Worm (Caenorhabditis elegans) whole organism, midembryonic: ENCODE data around the gene mspn-1.

Experiments used
- T22C8.4 ChIP-seq: fragments of 200-800 bp; sonication (Bioruptor generic); IDR thresholded peaks from 2 replicates; pipeline ENCODE4 v1.3.6; 2022; ENCODE audit warnings: missing genetic modification characterization, missing compliant biosample characterization
- cog-1 ChIP-seq: sonication (generic microtip); optimal IDR thresholded peaks from 2 replicates; lab custom pipeline; 2016; ENCODE audit warnings: missing genetic modification characterization, missing compliant biosample characterization
- flt-1 ChIP-seq: fragments of 200-800 bp; sonication (Bioruptor generic); IDR thresholded peaks from 2 replicates; pipeline ENCODE4 v1.3.6; 2022; ENCODE audit warnings: missing genetic modification characterization, missing compliant biosample characterization
- klf-2 ChIP-seq: fragments of 200-800 bp; sonication (Bioruptor generic); conservative IDR thresholded peaks from 2 replicates; pipeline ENCODE4 v1.3.6; 2022; ENCODE audit warnings: missing genetic modification reagents, missing genetic modification characterization, missing compliant biosample characterization
- med-1 ChIP-seq: sonication (generic microtip); optimal IDR thresholded peaks from 2 replicates; lab custom pipeline; 2017; ENCODE audit warnings: missing genetic modification characterization, mild to moderate bottlenecking, missing compliant biosample characterization, antibody characterized with exemption, missing genetic modification reagents; ENCODE audit not compliant: insufficient read depth
- ref-1 ChIP-seq: fragments of 200-800 bp; sonication (Bioruptor generic); conservative IDR thresholded peaks from 2 replicates; pipeline ENCODE4 v1.3.6; 2022; ENCODE audit warnings: missing genetic modification reagents, missing genetic modification characterization, missing compliant biosample characterization
- tab-1 ChIP-seq: fragments of 200-800 bp; sonication (Bioruptor generic); IDR thresholded peaks from 2 replicates; pipeline ENCODE4 v1.3.6; 2022; ENCODE audit warnings: missing genetic modification characterization, missing compliant biosample characterization
- ztf-23 ChIP-seq: fragments of 200-800 bp; sonication (Bioruptor generic); IDR thresholded peaks from 2 replicates; pipeline ENCODE4 v1.3.6; 2022; ENCODE audit warnings: missing genetic modification reagents, missing genetic modification characterization, missing compliant biosample characterization
- ztf-29 ChIP-seq: fragments of 200-800 bp; sonication (Bioruptor generic); IDR thresholded peaks from 2 replicates; pipeline ENCODE4 v1.3.6; 2022; ENCODE audit warnings: missing genetic modification reagents, missing genetic modification characterization, missing compliant biosample characterization

The mspn-1 gene

DNA sequence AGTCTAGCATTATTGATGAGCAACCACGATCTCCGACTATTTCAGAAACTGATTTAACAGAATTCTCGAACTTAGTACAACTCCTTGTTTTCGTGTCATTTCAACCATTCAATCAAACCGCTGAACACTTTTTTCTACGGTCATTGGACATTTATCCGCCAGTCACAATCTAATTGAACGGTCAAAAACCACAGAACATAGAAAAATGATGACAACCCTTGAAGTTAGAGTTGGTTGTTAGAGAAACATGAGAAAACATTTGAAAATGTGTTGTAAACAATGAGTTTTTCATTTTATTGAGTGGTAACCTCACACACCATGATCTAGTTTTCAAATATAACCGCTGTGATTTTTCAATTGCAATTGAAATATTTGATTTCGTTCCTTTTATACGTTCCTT is 33.3 kb upstream of the mspn-1 start:
- TF ChIP-seq ref-1 = no peak
- TF ChIP-seq ztf-23 = no peak
- TF ChIP-seq flt-1 (GFP tag; lab: Robert Waterston, UW) = no peak
- TF ChIP-seq cog-1 = no peak
- TF ChIP-seq med-1 = no peak
- TF ChIP-seq klf-2 (GFP tag; lab: Robert Waterston, UW) = no peak
- no peak for TF ChIP-seq tab-1
- no peak for TF ChIP-seq T22C8.4

DNA sequence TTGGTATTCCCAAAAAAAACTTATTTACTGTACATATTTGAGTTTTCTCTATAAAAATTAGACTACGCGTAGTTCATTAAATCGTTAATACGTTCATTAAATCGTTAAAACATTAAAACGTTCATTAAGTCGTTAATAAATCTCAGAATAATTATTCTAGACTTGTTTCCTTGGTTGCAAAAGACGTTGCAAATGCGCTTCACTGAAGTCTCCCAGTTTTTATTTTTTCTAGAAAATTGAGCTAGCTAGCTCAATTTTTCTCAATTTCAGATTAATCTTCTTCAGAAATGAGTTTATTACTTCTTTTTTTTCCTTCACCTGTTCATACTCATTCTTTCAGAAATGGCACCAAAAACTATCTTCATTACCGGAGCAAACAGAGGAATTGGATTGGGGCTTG is 32.9 kb upstream of the mspn-1 start:
- TF ChIP-seq ztf-23 = no peak
- no peak for TF ChIP-seq ref-1
- no peak for TF ChIP-seq T22C8.4
- no peak for TF ChIP-seq flt-1 (GFP tag; lab: Robert Waterston, UW)
- TF ChIP-seq cog-1 = no peak
- TF ChIP-seq tab-1 = no peak
- no peak for TF ChIP-seq ztf-29
- TF ChIP-seq med-1 = no peak
- TF ChIP-seq klf-2 (GFP tag; lab: Robert Waterston, UW) = no peak

DNA sequence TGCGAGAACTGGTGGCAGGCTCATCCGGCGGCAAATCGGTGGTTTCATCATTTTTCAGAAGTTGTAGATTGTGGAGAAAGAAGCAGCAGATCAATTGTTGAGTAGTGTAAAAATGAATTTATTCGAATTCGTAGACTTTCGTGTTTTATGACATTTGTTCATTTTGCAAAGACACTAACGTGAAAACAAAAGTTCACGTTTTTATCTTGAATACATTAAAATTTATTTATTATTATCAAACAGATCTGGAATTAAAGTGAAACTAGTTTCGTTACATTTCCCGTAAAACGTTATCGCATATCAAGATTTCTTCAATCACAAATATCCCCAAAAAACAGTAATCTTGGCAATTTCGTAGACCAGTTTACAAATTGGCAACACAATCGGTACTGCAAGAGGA is 30.9 kb upstream of the mspn-1 start, which contains the start of gene T14G10.8:
TSS of gene T14G10.8 (minus strand) at position 101 of the 400 bp plus-strand sequence.
- TF ChIP-seq flt-1 (GFP tag; lab: Robert Waterston, UW) = no peak
- no peak for TF ChIP-seq tab-1
- no peak for TF ChIP-seq ztf-29
- TF ChIP-seq klf-2 (GFP tag; lab: Robert Waterston, UW) = no peak
- TF ChIP-seq med-1 = no peak
- TF ChIP-seq ztf-23 = no peak
- TF ChIP-seq cog-1 = no peak

DNA sequence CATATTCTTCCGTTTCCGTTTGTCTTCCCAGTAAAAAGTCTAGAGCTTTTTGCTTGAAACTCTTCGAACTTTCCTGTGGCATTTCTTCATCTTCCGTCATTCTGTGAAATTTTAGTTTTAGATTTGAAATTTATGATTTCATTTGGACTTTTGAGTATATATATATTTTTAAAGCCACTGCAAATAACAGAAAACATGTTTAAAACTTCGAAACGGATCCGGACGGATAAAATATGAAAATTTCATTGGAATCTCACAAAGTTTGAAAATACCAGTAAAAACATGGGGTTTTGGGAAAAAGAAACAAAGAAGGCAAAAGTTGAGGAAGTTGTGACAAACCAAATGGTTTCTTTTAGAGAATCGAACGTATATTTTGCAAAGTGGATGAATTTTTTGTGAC is 28.8 kb upstream of the mspn-1 start, which contains the start of gene pigs-1:
TSS of gene pigs-1 (minus strand) at position 101 of the 400 bp plus-strand sequence.
- no peak for TF ChIP-seq klf-2 (GFP tag; lab: Robert Waterston, UW)

DNA sequence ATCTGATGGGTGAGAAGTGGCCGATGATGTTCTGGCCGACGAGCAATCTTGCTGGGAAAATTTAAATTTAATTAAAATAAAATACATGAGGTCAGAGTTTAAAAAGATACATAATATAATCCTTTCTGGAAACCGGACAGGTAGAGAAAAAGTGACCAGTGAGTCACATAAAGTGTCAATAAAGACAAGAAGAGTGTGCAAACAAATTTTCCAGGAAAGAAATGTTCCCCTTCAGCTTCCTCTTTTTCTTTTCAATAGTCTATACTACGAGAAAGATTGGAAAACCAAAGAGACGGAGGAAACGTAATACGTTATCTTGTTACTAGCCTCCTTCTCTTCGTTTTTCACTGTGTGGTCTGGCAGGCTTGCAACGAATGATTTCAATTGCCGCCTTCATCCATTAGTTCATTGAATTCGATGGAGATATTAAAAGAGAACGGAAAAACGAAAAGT is 27.2 kb upstream of the mspn-1 start, which contains the start of gene tsp-12:
TSS of gene tsp-12 (minus strand) at position 51 of the 453 bp plus-strand sequence.
- TF ChIP-seq cog-1 (no peak), klf-2 (GFP tag; lab: Robert Waterston, UW) (no peak), flt-1 (GFP tag; lab: Robert Waterston, UW) (no peak), med-1 (no peak), ref-1 (no peak), ztf-29 (no peak), ztf-23 (no peak), tab-1 (no peak), T22C8.4 (no peak)

DNA sequence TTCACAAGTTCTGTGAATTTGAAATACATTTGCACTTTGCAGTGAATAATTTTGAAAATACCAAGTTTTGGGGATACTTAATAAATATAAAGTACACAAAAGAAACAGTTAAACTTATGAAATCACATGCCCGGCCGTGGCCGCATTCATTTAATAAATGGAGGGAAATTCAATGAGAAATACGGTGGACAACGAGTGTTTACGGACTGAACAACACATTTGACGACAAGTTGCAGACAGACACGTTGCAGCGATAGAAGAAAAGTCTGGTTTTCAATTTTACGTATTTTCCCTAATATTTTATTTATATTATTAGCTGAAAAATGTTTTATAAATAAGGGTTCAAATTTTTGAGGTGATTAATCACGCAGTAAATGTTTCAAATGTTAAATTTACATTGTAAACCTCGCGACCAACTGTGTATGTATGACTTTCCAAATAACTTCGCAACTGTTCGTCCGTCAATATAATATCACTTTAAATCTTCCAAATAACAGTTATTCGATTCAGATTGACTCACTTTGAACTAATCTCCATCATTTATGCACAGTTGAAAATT is 26.2 kb upstream of the mspn-1 start, which contains the start of gene copg-1:
TSS of gene copg-1 (plus strand) at position 509 of the 559 bp plus-strand sequence.
- TF ChIP-seq tab-1 (no peak), T22C8.4 (no peak), flt-1 (GFP tag; lab: Robert Waterston, UW) (no peak), med-1 (no peak), cog-1 (no peak), ztf-23 (no peak), ztf-29 (no peak), ref-1 (no peak), klf-2 (GFP tag; lab: Robert Waterston, UW) (no peak)

DNA sequence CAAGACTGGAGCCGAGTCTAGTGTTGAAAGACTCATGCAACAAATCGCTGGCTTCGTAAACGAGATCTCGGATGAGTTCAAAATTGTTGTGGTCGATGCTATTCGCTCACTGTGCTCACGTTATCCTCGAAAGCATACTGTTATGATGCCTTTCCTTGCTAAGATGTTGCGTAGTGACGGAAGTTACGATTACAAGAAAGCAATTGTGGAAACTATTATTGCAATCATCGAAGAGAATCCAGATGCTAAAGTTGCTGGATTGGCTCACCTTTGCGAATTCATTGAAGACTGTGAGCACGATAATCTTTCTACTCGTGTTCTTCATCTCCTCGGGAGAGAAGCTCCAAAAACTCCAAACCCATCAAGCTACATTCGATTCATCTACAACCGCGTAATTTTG is 24.3 kb upstream of the mspn-1 start:
- no peak for TF ChIP-seq tab-1
- TF ChIP-seq klf-2 (GFP tag; lab: Robert Waterston, UW) = no peak
- no peak for TF ChIP-seq flt-1 (GFP tag; lab: Robert Waterston, UW)
- TF ChIP-seq ref-1 = no peak

DNA sequence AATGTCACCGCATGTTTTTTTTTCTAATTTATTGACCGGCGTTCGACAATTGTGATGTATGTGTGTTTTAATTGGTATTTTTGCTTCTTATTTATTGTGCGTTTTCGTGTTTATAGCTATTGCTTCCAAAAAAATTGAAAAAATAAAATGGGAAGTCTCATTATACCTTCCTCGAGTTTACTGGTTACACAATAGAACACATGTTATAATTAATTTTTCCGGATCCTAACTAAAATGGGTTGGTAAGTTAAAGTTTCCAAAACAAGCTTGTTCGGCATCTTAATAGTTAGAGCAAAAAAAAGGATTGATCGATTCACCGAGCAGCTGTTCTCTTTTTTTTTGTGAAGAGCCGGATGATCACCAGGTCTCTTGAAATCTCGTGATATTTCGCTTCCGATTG is 22.3 kb upstream of the mspn-1 start, which contains the start of gene ttr-54:
TSS of gene ttr-54 (plus strand) at position 301 of the 400 bp plus-strand sequence.
- TF ChIP-seq flt-1 (GFP tag; lab: Robert Waterston, UW) (no peak), ztf-29 (no peak), ztf-23 (no peak), cog-1 (no peak), ref-1 (no peak), med-1 (no peak), T22C8.4 (no peak), klf-2 (GFP tag; lab: Robert Waterston, UW) (no peak), tab-1 (no peak)

DNA sequence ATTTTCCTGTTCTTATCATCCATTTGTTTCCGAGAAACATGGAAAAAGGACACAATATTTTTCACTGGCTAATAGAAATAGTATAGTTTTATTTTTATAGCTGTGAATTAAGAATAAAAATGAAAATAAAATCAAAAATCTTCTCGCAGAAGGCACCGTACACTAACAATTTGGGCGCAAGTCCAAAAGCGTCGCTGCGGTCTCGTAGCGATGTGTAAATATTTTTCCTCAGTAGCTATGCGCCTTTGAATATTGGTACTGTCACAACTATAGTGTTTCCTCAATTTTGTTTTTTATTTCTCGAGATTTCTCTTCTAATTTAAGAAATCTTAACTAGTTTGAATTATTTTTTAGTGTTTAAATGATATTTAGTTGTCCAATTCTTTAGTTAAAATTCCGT is 20.7 kb upstream of the mspn-1 start:
- TF ChIP-seq ref-1 = no peak
- no peak for TF ChIP-seq tab-1
- no peak for TF ChIP-seq med-1
- no peak for TF ChIP-seq flt-1 (GFP tag; lab: Robert Waterston, UW)
- TF ChIP-seq ztf-29 = no peak
- no peak for TF ChIP-seq T22C8.4
- no peak for TF ChIP-seq klf-2 (GFP tag; lab: Robert Waterston, UW)
- no peak for TF ChIP-seq ztf-23
- TF ChIP-seq cog-1 = no peak

DNA sequence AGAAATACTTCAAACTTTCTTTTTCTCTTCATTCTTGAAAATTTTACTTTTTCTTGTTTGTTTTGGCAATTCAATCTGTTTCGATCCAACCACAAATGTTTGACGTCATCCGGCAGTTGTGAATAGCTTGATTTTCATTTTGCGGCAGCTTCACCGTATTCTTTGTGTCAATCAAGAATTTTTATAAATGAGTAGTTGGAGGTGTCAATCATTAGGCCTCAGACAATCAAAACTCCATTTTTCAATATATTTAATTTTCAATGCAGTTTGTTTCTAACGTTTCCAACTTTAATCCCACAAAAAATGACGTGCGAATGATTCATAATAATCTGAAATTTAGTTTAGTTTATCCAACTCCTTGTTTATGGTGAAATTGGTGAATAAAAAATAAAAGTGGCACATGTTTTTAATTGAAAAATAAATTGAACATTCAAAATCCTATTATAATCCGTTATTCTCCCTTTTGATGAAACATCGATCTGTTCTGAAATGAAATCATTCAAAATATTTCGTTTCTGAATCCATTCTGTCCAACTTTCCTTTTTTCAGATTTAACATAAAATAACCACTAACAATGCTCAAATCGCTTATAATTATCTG is 20.2 kb upstream of the mspn-1 start, which contains the start of gene ttr-53:
TSS of gene ttr-53 (plus strand) at position 550 of the 600 bp plus-strand sequence.
- TF ChIP-seq klf-2 (GFP tag; lab: Robert Waterston, UW) (no peak), ztf-29 (no peak), tab-1 (no peak), flt-1 (GFP tag; lab: Robert Waterston, UW) (no peak)

DNA sequence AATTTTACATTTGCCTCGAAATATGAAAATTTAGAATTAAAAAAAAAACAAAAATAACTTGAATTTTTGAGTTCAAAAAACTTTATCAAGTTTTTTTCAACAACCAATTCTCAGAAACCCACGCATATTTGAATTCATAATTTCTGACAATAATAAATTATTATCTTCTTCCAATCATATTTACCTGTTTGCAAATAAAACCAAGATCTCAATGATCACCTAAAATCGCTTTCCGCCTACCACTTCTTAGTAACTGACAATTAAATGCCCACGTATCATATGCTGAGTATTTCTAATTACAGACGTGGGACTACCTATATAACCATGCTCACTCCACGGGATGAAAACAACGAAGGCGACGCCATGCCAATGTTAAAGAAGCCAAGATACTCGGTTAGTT is 16.1 kb upstream of the mspn-1 start, which contains the start of gene pps-1:
TSS of gene pps-1 (plus strand) at position 301 of the 400 bp plus-strand sequence.
- TF ChIP-seq T22C8.4 (no peak), flt-1 (GFP tag; lab: Robert Waterston, UW) (no peak), med-1 (no peak), ztf-23 (no peak), cog-1 (no peak), klf-2 (GFP tag; lab: Robert Waterston, UW) (no peak), tab-1 (no peak), ref-1 (no peak), ztf-29 (no peak)
